Fruit fly (Drosophila melanogaster) whole organism, adult: ENCODE measurements around the gene CG14120.

Source experiments
- CG11617 ChIP-seq: fragments of 200-800 bp; sonication (Bioruptor generic); optimal IDR thresholded peaks from 2 replicates; lab custom pipeline; 2017; ENCODE audit warnings: mild to moderate bottlenecking, missing biosample characterization, missing genetic modification reagents, missing genetic modification characterization
- CG12768 ChIP-seq: fragments of 200-800 bp; sonication (Bioruptor generic); optimal IDR thresholded peaks from 2 replicates; lab custom pipeline; 2017; ENCODE audit warnings: missing biosample characterization, missing genetic modification characterization, mild to moderate bottlenecking, moderate library complexity, missing genetic modification reagents
- CG14711 ChIP-seq: fragments of 200-800 bp; sonication (Bioruptor generic); optimal IDR thresholded peaks from 2 replicates; lab custom pipeline; 2018; ENCODE audit warnings: missing biosample characterization, mild to moderate bottlenecking, missing genetic modification characterization, moderate library complexity
- CG1620 ChIP-seq: fragments of 200-800 bp; sonication (Bioruptor generic); optimal IDR thresholded peaks from 2 replicates; lab custom pipeline; 2016; ENCODE audit warnings: missing biosample characterization, missing genetic modification characterization
- CG33017 ChIP-seq: fragments of 200-800 bp; sonication (Bioruptor generic); optimal IDR thresholded peaks from 2 replicates; lab custom pipeline; 2018; ENCODE audit warnings: missing biosample characterization, mild to moderate bottlenecking, missing genetic modification characterization, moderate library complexity
- CG5204 ChIP-seq: fragments of 200-800 bp; sonication (Bioruptor generic); optimal IDR thresholded peaks from 2 replicates; lab custom pipeline; 2016; ENCODE audit warnings: missing biosample characterization, missing genetic modification characterization
- CG7045 ChIP-seq: fragments of 200-800 bp; sonication (Bioruptor generic); optimal IDR thresholded peaks from 2 replicates; lab custom pipeline; 2017; ENCODE audit warnings: missing biosample characterization, mild to moderate bottlenecking, missing genetic modification characterization
- CG7101 ChIP-seq: fragments of 200-800 bp; sonication (Bioruptor generic); optimal IDR thresholded peaks from 2 replicates; lab custom pipeline; 2018; ENCODE audit warnings: missing biosample characterization, mild to moderate bottlenecking, missing genetic modification characterization, moderate library complexity
- Clk ChIP-seq: fragments of 200-800 bp; sonication (Bioruptor generic); optimal IDR thresholded peaks from 2 replicates; lab custom pipeline; 2017; ENCODE audit warnings: missing biosample characterization, missing genetic modification characterization
- Crg-1 ChIP-seq: fragments of 200-800 bp; sonication (Bioruptor generic); optimal IDR thresholded peaks from 2 replicates; lab custom pipeline; 2016; ENCODE audit warnings: missing biosample characterization, missing genetic modification characterization
- Hr96 ChIP-seq: fragments of 200-800 bp; sonication (Bioruptor generic); optimal IDR thresholded peaks from 2 replicates; lab custom pipeline; 2016; ENCODE audit warnings: missing biosample characterization, missing genetic modification characterization
- Mnt ChIP-seq: fragments of 200-800 bp; sonication (Bioruptor generic); optimal IDR thresholded peaks from 2 replicates; lab custom pipeline; 2016; ENCODE audit warnings: missing biosample characterization, mild to moderate bottlenecking, missing genetic modification characterization
- bab1 ChIP-seq: fragments of 200-800 bp; sonication (Bioruptor generic); optimal IDR thresholded peaks from 3 replicates; lab custom pipeline; 2019; ENCODE audit warnings: missing biosample characterization, mild to moderate bottlenecking, missing genetic modification characterization, moderate library complexity
- cic ChIP-seq: fragments of 200-800 bp; sonication (Bioruptor generic); optimal IDR thresholded peaks from 2 replicates; lab custom pipeline; 2017; ENCODE audit warnings: missing biosample characterization, mild to moderate bottlenecking, missing genetic modification characterization, moderate library complexity
- cnc ChIP-seq, 2 experiments: fragments of >200 bp; optimal IDR thresholded peaks; 2 replicates each; lab custom pipeline; 2017
- kay ChIP-seq: fragments of 200-800 bp; sonication (Bioruptor generic); peaks from one replicate; lab custom pipeline; 2016; ENCODE audit warnings: missing biosample characterization, missing genetic modification characterization, borderline replicate concordance
- ovo ChIP-seq: fragments of 200-800 bp; sonication (Bioruptor generic); optimal IDR thresholded peaks from 2 replicates; lab custom pipeline; 2016; ENCODE audit warnings: missing biosample characterization, missing genetic modification characterization
- pad ChIP-seq: fragments of 200-800 bp; sonication (Bioruptor generic); optimal IDR thresholded peaks from 3 replicates; lab custom pipeline; 2017; ENCODE audit warnings: missing biosample characterization, missing genetic modification characterization, mild to moderate bottlenecking, moderate library complexity, missing genetic modification reagents
- tj ChIP-seq: fragments of 200-800 bp; sonication (Bioruptor generic); optimal IDR thresholded peaks from 3 replicates; lab custom pipeline; 2017; ENCODE audit warnings: missing biosample characterization, mild to moderate bottlenecking, missing genetic modification characterization, moderate library complexity
- toe ChIP-seq: fragments of 200-800 bp; sonication (Bioruptor generic); optimal IDR thresholded peaks from 2 replicates; lab custom pipeline; 2016; ENCODE audit warnings: missing biosample characterization, missing genetic modification characterization

The CG14120 gene

DNA sequence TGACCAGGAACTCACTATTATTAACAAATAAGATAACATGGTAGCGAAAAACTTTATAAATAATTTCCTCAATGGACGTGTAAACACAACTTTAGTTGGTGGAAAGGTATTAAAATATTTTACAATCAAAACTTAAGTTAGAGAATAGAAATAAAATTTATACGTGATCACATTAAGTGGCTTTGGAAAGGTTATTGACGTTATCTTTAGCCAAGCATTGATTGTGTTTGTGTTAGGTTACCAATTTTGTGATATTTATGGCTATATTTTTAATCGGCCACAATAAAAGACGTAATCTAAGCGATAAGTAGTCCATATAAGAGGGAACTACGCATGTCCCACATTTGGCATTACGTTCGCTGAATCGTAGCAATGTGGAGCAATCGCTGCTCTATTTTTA lies at the start of gene CG14120:
Gene CG14120, plus strand, starts transcription at position 360 of the 400 bp plus-strand sequence.
- TF ChIP-seq Crg-1 (GFP tag; lab: Kevin White, UChicago) = no peak
- TF ChIP-seq CG12768 (GFP tag; lab: Kevin White, UChicago) = no peak
- no peak for TF ChIP-seq pad
- peak; percentile 63 for TF ChIP-seq kay (GFP tag; lab: Kevin White, UChicago)
- TF ChIP-seq CG33017 = no peak
- TF ChIP-seq cic (GFP tag; lab: Kevin White, UChicago) = peak; percentile 67
- no peak for TF ChIP-seq CG14711
- peak; percentile 4 for TF ChIP-seq CG11617 (GFP tag; lab: Kevin White, UChicago)
- TF ChIP-seq cnc (optimal IDR thresholded peaks at IDR 0.05; lab: Kevin White, UChicago) = no peak

dm6 chr3L:12835511-12836479 lies 49.0 kb upstream of the CG14120 start:
- TF ChIP-seq kay (GFP tag; lab: Kevin White, UChicago) = peak; percentile 67
- TF ChIP-seq CG14711 = no peak

DNA sequence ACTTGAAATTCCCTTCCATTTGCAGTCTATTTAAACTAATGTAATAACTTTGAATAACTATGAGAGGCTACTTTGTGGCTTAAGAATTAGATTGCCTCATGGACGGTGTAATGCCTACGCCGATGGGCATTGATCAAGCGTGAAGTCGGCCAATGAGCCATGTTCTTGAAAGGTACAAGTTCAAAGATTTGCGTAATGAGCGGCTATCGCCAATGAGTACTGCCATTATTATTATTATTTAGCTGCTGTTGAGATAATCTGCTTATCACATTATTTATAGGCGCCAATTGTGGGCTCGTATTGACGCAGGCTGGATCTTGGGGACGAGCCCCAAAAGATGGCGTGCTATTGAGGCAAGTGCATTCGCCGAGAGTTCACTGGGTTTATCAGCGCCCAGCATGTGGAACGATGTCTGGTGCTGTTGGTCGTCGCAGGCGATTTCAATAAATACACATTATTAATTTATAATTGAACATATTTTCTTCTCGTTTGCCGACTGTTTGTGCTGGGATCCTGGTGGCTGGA lies 47.6 kb upstream of the CG14120 start:
- TF ChIP-seq Hr96 (no peak), CG7101 (no peak), pad (no peak), ovo (no peak), CG1620 (GFP tag; lab: Kevin White, UChicago) (no peak), toe (GFP tag; lab: Kevin White, UChicago) (no peak), CG14711 (no peak), cic (GFP tag; lab: Kevin White, UChicago) (no peak), CG33017 (no peak), Crg-1 (GFP tag; lab: Kevin White, UChicago) (no peak), Clk (GFP tag; lab: Kevin White, UChicago) (no peak), kay (GFP tag; lab: Kevin White, UChicago) (no peak), CG11617 (GFP tag; lab: Kevin White, UChicago) (no peak), Mnt (no peak), CG12768 (GFP tag; lab: Kevin White, UChicago) (no peak)

DNA sequence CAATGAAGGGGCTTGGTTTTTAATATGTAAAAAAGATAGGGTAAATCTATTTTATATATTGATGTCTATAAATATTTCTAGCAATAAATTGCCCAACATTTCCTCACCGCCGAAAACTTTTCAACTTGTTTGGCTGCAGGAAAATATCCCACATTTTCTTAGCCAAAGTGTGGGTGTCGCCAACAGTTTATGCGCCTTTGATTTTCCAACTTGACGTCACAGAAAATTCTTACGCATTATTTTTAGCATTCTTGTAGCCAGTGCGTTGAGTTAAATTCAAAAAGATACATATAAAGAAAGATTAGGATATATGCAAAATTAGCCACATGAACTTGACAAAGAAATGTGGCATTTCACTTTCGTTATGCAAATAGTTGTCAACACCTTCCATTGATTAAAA lies 45.0 kb upstream of the CG14120 start:
- TF ChIP-seq kay (GFP tag; lab: Kevin White, UChicago) (peak; percentile 43), Hr96 (no peak), CG12768 (GFP tag; lab: Kevin White, UChicago) (no peak)

DNA sequence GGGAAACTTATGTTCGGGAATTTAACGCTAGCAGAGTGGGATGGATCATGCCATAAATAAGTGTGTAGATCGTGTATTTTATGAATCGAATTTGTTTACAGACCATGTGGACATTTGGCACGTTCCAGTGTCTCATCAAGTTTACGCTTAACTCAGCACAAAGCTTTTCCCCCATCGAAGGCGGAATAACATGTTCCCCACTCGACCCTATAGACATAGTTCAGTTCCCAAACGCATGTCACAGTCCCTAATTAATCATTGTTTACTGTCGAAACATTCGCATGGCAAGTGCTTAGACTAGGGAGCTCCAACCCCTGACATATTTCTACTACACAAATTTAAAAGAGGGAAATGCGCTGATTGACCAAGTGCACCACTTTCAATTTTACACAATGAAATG lies 43.4 kb upstream of the CG14120 start:
- TF ChIP-seq CG14711 (no peak), pad (no peak), CG5204 (GFP tag; lab: Kevin White, UChicago) (no peak), CG12768 (GFP tag; lab: Kevin White, UChicago) (no peak), tj (GFP tag; lab: Kevin White, UChicago) (no peak), CG11617 (GFP tag; lab: Kevin White, UChicago) (no peak), toe (GFP tag; lab: Kevin White, UChicago) (no peak), Crg-1 (GFP tag; lab: Kevin White, UChicago) (no peak), ovo (no peak)

DNA sequence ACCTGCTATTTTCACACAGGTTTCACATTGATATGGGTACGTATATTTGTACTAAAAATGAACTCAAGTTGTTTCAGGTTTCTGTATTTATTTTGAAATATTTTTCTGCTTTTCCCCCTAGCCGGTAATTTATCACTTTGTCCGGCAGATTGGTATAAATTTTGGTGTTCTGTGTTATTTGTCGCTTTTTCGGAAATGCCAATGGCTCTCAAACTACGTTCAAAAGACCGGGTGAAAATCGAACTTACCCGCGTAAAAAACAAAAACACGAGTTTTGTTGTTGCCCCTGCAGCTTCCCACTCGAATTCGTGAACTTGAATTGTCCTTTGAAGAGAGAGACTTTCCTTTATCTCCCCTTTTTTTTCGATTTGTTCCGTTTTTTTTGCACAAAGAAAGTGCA lies 42.3 kb upstream of the CG14120 start:
- no peak for TF ChIP-seq cic (GFP tag; lab: Kevin White, UChicago)
- TF ChIP-seq ovo = no peak
- no peak for TF ChIP-seq CG5204 (GFP tag; lab: Kevin White, UChicago)
- TF ChIP-seq bab1 = no peak
- TF ChIP-seq Clk (GFP tag; lab: Kevin White, UChicago) = no peak

DNA sequence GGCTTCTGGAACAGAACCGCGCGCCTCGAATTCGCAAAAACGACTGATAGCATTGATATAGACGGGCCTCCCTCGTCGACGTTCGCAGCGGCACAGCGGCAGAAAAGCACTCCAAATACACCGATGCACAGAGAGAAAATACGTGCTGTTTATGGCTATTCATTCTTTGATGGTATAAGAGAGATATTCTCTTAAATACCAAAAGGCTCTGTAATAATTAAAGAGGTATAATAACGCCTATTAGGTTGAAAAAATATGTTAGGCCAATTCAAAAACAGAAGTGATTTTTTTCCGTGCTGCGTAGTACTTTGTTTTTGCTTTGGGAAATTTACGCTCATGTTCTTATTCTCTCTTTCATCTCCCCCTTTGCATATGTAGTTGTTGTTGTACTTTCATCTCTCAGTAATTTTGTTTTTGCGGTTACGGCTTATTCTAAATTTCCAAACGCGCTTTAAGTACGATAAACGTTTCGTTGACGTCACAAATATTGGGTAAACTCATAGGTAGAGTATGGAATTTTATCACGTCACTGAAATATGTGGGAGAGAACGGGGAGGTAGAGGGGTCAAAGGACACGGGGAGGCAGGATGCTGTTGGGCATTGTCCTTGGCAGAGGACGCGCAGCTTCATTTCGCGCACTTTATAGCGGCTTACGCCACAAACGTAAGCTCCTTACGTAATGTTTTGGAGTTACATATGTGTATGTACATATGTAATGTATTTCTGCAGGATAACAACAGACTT lies 41.6 kb upstream of the CG14120 start, which contains the start of gene nebu:
Gene nebu, minus strand, starts transcription at position 51 of the 744 bp plus-strand sequence.
- TF ChIP-seq CG7101 (peak; percentile 97), cic (GFP tag; lab: Kevin White, UChicago) (peak; percentile 94), CG5204 (GFP tag; lab: Kevin White, UChicago) (peak; percentile 98), CG33017 (peak; percentile 99), CG12768 (GFP tag; lab: Kevin White, UChicago) (peak; percentile 98), CG1620 (GFP tag; lab: Kevin White, UChicago) (peak; percentile 97), ovo (peak; percentile 88), Clk (GFP tag; lab: Kevin White, UChicago) (peak; percentile 98), Hr96 (peak; percentile 98), CG7045 (GFP tag; lab: Kevin White, UChicago) (peak; percentile 99), CG11617 (GFP tag; lab: Kevin White, UChicago) (peak; percentile 98), kay (GFP tag; lab: Kevin White, UChicago) (peak; percentile 93), pad (peak; percentile 87), Mnt (peak; percentile 91), bab1 (peak; percentile 97), CG14711 (peak; percentile 94), Crg-1 (GFP tag; lab: Kevin White, UChicago) (peak; percentile 95), toe (GFP tag; lab: Kevin White, UChicago) (peak; percentile 97), tj (GFP tag; lab: Kevin White, UChicago) (peak; percentile 88), cnc (optimal IDR thresholded peaks at IDR 0.05; lab: Kevin White, UChicago) (no peak)
